Fruit fly (Drosophila melanogaster) whole organism, embryonic: Measurements from ENCODE around the gene Gnpat.

Source experiments
- Abd-B ChIP-seq: fragments of 200-800 bp; sonication (Bioruptor generic); optimal IDR thresholded peaks from 2 replicates; lab custom pipeline; 2018; ENCODE audit warnings: missing biosample characterization, mild to moderate bottlenecking, missing genetic modification characterization, moderate library complexity
- Atf3 ChIP-seq: fragments of 200-800 bp; sonication (Bioruptor generic); optimal IDR thresholded peaks from 3 replicates; lab custom pipeline; 2016; ENCODE audit warnings: missing biosample characterization, missing genetic modification characterization
- C15 ChIP-seq: fragments of 200-800 bp; sonication (Bioruptor generic); IDR thresholded peaks from 3 replicates; pipeline ENCODE4 v1.3.6; 2022; ENCODE audit warnings: missing biosample characterization, missing genetic modification characterization
- CG11093 ChIP-seq: fragments of 200-800 bp; sonication (Bioruptor generic); IDR thresholded peaks from 3 replicates; pipeline ENCODE4 v1.3.6; 2022; ENCODE audit warnings: missing biosample characterization, missing genetic modification characterization
- CG12219 ChIP-seq: fragments of 200-800 bp; sonication (Bioruptor generic); optimal IDR thresholded peaks from 3 replicates; lab custom pipeline; 2018; ENCODE audit warnings: missing biosample characterization, mild to moderate bottlenecking, missing genetic modification characterization
- CG1647 ChIP-seq: fragments of 200-800 bp; sonication (Bioruptor generic); optimal IDR thresholded peaks from 3 replicates; lab custom pipeline; 2016; ENCODE audit warnings: missing biosample characterization, missing genetic modification characterization
- CG17359 ChIP-seq: fragments of 200-800 bp; sonication (Bioruptor generic); optimal IDR thresholded peaks from 3 replicates; lab custom pipeline; 2018; ENCODE audit warnings: missing biosample characterization, mild to moderate bottlenecking, missing genetic modification characterization, moderate library complexity
- CG2116 ChIP-seq: fragments of 200-800 bp; sonication (Bioruptor generic); optimal IDR thresholded peaks from 3 replicates; lab custom pipeline; 2018; ENCODE audit warnings: missing biosample characterization, mild to moderate bottlenecking, missing genetic modification characterization
- CG32532 ChIP-seq: fragments of 200-800 bp; sonication (Bioruptor generic); IDR thresholded peaks from 2 replicates; pipeline ENCODE4 v1.3.6; 2022; ENCODE audit warnings: missing biosample characterization, missing genetic modification characterization
- CG3838 ChIP-seq: fragments of 200-800 bp; sonication (Bioruptor generic); optimal IDR thresholded peaks from 3 replicates; lab custom pipeline; 2016; ENCODE audit warnings: missing biosample characterization, missing genetic modification characterization
- CG5953 ChIP-seq: fragments of 200-800 bp; sonication (Bioruptor generic); IDR thresholded peaks from 2 replicates; pipeline ENCODE4 v1.3.6; 2022; ENCODE audit warnings: missing biosample characterization, missing genetic modification characterization
- CG6654 ChIP-seq: fragments of 200-800 bp; sonication (Bioruptor generic); optimal IDR thresholded peaks from 2 replicates; lab custom pipeline; 2017; ENCODE audit warnings: missing biosample characterization, mild to moderate bottlenecking, missing genetic modification characterization
- CG7357 ChIP-seq: fragments of 200-800 bp; sonication (Bioruptor generic); IDR thresholded peaks from 3 replicates; pipeline ENCODE4 v1.3.6; 2022; ENCODE audit warnings: missing biosample characterization, missing genetic modification characterization
- CG7556 ChIP-seq: fragments of 200-800 bp; sonication (Bioruptor generic); optimal IDR thresholded peaks from 2 replicates; lab custom pipeline; 2017; ENCODE audit warnings: missing biosample characterization, mild to moderate bottlenecking, missing genetic modification characterization
- CG8359 ChIP-seq: fragments of 200-800 bp; sonication (Bioruptor generic); optimal IDR thresholded peaks from 2 replicates; lab custom pipeline; 2017; ENCODE audit warnings: missing biosample characterization, mild to moderate bottlenecking, missing genetic modification characterization, borderline replicate concordance
- CG8478 ChIP-seq: fragments of >200 bp; optimal IDR thresholded peaks from 2 replicates; lab custom pipeline; 2018
- CG9609 ChIP-seq: fragments of 200-800 bp; sonication (Bioruptor generic); optimal IDR thresholded peaks from 3 replicates; lab custom pipeline; 2016; ENCODE audit warnings: missing biosample characterization, missing genetic modification characterization
- CG9797 ChIP-seq: fragments of 200-800 bp; sonication (Bioruptor generic); optimal IDR thresholded peaks from 3 replicates; lab custom pipeline; 2018; ENCODE audit warnings: missing biosample characterization, mild to moderate bottlenecking, missing genetic modification characterization
- D ChIP-seq, 2 experiments: fragments of 200-800 bp in 1 of 2; fragments of >200 bp in 1 of 2; sonication (Bioruptor generic) in 1 of 2; optimal IDR thresholded peaks; 2 replicates in 1 of 2; 3 replicates in 1 of 2; lab custom pipeline; 2017; ENCODE audit warnings: mild to moderate bottlenecking in 1 of 2, missing biosample characterization in 1 of 2, missing genetic modification characterization in 1 of 2, missing genetic modification reagents in 1 of 2
- Dref ChIP-seq: fragments of 200-800 bp; sonication (Bioruptor generic); IDR thresholded peaks from 2 replicates; pipeline ENCODE4 v1.3.6; 2022; ENCODE audit warnings: missing biosample characterization, missing genetic modification characterization
- Gug ChIP-seq: fragments of 200-800 bp; sonication (Bioruptor generic); IDR thresholded peaks from 4 replicates; pipeline ENCODE4 v1.3.6; 2022; ENCODE audit warnings: missing biosample characterization, missing genetic modification characterization
- HLH3B ChIP-seq: fragments of 200-800 bp; sonication (Bioruptor generic); IDR thresholded peaks from 2 replicates; pipeline ENCODE4 v1.3.6; 2022; ENCODE audit warnings: missing biosample characterization, missing genetic modification characterization
- HLHmδ ChIP-seq: fragments of 200-800 bp; sonication (Bioruptor generic); optimal IDR thresholded peaks from 2 replicates; lab custom pipeline; 2018; ENCODE audit warnings: missing biosample characterization, mild to moderate bottlenecking, missing genetic modification characterization, moderate library complexity
- Hr39 ChIP-seq: fragments of >200 bp; optimal IDR thresholded peaks from 2 replicates; lab custom pipeline; 2017
- Hr78 ChIP-seq, 2 experiments: fragments of 200-800 bp in 1 of 2; fragments of >200 bp in 1 of 2; sonication (Bioruptor generic) in 1 of 2; optimal IDR thresholded peaks; 2 replicates each; lab custom pipeline; 2017 to 2019; ENCODE audit warnings: missing biosample characterization in 2 of 2, missing genetic modification characterization in 2 of 2, mild to moderate bottlenecking in 1 of 2, moderate library complexity in 1 of 2
- MBD-R2 ChIP-seq: fragments of 200-800 bp; sonication (Bioruptor generic); IDR thresholded peaks from 2 replicates; pipeline ENCODE4 v1.3.6; 2022; ENCODE audit warnings: missing biosample characterization, missing genetic modification characterization
- MTF-1 ChIP-seq: fragments of 200-800 bp; sonication (Bioruptor generic); optimal IDR thresholded peaks from 2 replicates; lab custom pipeline; 2018; ENCODE audit warnings: missing biosample characterization, mild to moderate bottlenecking, missing genetic modification characterization, borderline replicate concordance
- Myb ChIP-seq: fragments of 200-800 bp; sonication (Bioruptor generic); optimal IDR thresholded peaks from 2 replicates; lab custom pipeline; 2016; ENCODE audit warnings: missing biosample characterization, missing genetic modification characterization
- Scr ChIP-seq: fragments of 200-800 bp; sonication (Bioruptor generic); IDR thresholded peaks from 2 replicates; pipeline ENCODE4 v1.3.6; 2022; ENCODE audit warnings: missing biosample characterization, missing genetic modification characterization; ENCODE audit not compliant: partially characterized antibody
- Side ChIP-seq: fragments of 200-800 bp; sonication (Bioruptor generic); optimal IDR thresholded peaks from 2 replicates; lab custom pipeline; 2016; ENCODE audit warnings: missing biosample characterization, missing genetic modification characterization
- Sox102F ChIP-seq: fragments of 200-800 bp; sonication (Bioruptor generic); optimal IDR thresholded peaks from 2 replicates; lab custom pipeline; 2018; ENCODE audit warnings: missing biosample characterization, mild to moderate bottlenecking, missing genetic modification characterization, moderate library complexity
- ab ChIP-seq: fragments of 200-800 bp; sonication (Bioruptor generic); optimal IDR thresholded peaks from 2 replicates; lab custom pipeline; 2016; ENCODE audit warnings: missing biosample characterization, missing genetic modification characterization
- ap ChIP-seq: fragments of 200-800 bp; sonication (Bioruptor generic); IDR thresholded peaks from 2 replicates; pipeline ENCODE4 v1.3.6; 2022; ENCODE audit warnings: missing biosample characterization, missing genetic modification characterization
- chn ChIP-seq: fragments of 200-800 bp; sonication (Bioruptor generic); optimal IDR thresholded peaks from 2 replicates; lab custom pipeline; 2016; ENCODE audit warnings: missing biosample characterization, missing genetic modification characterization
- da ChIP-seq: fragments of 200-800 bp; sonication (Bioruptor generic); optimal IDR thresholded peaks from 2 replicates; lab custom pipeline; 2016; ENCODE audit warnings: missing biosample characterization, missing genetic modification characterization
- disco-r ChIP-seq: fragments of 200-800 bp; sonication (Bioruptor generic); optimal IDR thresholded peaks from 2 replicates; lab custom pipeline; 2016; ENCODE audit warnings: missing biosample characterization, missing genetic modification characterization
- eve ChIP-seq, 2 experiments: fragments of >200 bp; optimal IDR thresholded peaks; 2 replicates each; lab custom pipeline; 2017; ENCODE audit warnings: missing biosample characterization in 2 of 2, missing genetic modification characterization in 2 of 2
- exex ChIP-seq: fragments of 200-800 bp; sonication (Bioruptor generic); optimal IDR thresholded peaks from 4 replicates; lab custom pipeline; 2018; ENCODE audit warnings: missing biosample characterization, mild to moderate bottlenecking, missing genetic modification characterization, moderate library complexity
- hbn ChIP-seq: fragments of 200-800 bp; sonication (Bioruptor generic); IDR thresholded peaks from 2 replicates; pipeline ENCODE4 v1.3.6; 2022; ENCODE audit warnings: missing biosample characterization, missing genetic modification characterization; ENCODE audit not compliant: partially characterized antibody
- jing ChIP-seq: fragments of 200-800 bp; sonication (Bioruptor generic); optimal IDR thresholded peaks from 2 replicates; lab custom pipeline; 2018; ENCODE audit warnings: missing biosample characterization, mild to moderate bottlenecking, missing genetic modification characterization
- jumu ChIP-seq: fragments of 200-800 bp; sonication (Bioruptor generic); optimal IDR thresholded peaks from 3 replicates; lab custom pipeline; 2016; ENCODE audit warnings: missing biosample characterization, missing genetic modification characterization
- knrl ChIP-seq: fragments of 200-800 bp; sonication (Bioruptor generic); IDR thresholded peaks from 3 replicates; pipeline ENCODE4 v1.3.6; 2022; ENCODE audit warnings: missing biosample characterization, missing genetic modification characterization; ENCODE audit not compliant: partially characterized antibody
- row ChIP-seq: fragments of 200-800 bp; sonication (Bioruptor generic); IDR thresholded peaks from 3 replicates; pipeline ENCODE4 v1.3.6; 2022; ENCODE audit warnings: missing biosample characterization, missing genetic modification characterization
- tgo ChIP-seq: fragments of 200-800 bp; sonication (Bioruptor generic); IDR thresholded peaks from 3 replicates; pipeline ENCODE4 v1.3.6; 2022; ENCODE audit warnings: missing biosample characterization, missing genetic modification characterization
- unc-4 ChIP-seq: fragments of 200-800 bp; sonication (Bioruptor generic); IDR thresholded peaks from 2 replicates; pipeline ENCODE4 v1.3.6; 2022; ENCODE audit warnings: missing biosample characterization, missing genetic modification characterization; ENCODE audit not compliant: partially characterized antibody
- zen ChIP-seq: fragments of 200-800 bp; sonication (Bioruptor generic); optimal IDR thresholded peaks from 3 replicates; lab custom pipeline; 2018; ENCODE audit warnings: missing biosample characterization, mild to moderate bottlenecking, missing genetic modification characterization, moderate library complexity

Gnpat gene

DNA sequence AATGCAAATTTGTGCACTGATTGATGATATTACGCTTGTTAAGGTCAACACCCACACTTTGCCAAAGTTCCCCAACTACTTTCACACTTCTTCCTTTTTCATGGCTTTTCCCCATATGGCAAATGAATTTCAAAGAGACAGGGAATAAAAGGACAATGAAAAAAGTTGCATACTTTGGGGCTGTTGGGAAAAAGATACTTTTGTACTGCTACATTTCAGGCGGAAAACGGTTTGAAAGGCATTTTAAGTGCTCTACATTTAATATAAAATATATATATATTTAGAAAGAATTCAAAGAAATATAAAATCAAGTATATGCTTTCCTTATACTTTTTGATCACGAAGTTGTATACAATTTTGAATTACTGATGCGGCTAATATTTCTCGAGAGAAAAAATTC is 22.0 kb upstream of the Gnpat start:
- peak; percentile 93 for TF ChIP-seq CG6654 (GFP tag; lab: Kevin White, UChicago)
- TF ChIP-seq C15 (GFP tag; lab: Robert Waterston, UW): no peak

DNA sequence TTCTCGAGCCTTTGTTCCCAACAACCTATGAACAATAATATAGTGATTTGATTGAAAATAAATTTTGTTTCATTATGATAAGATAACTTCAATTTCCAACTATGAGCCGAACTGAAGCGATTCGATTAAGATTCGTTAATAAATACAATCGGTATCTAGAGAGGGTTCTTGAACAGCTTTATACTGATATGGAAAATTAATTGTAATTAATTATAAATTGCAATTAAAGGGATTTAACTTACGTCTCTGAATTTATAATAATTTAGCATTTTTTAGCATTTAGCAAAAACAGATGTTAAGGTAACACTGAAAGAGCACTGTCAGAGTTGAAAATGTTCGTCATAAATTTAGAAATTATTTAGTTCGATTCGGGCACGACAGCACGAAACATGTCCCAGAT is 15.2 kb upstream of the Gnpat start, which contains the start of gene CG5111:
TSS of gene CG5111 (plus strand) at position 301 of the 400 bp plus-strand sequence.
- TF ChIP-seq CG2116 (no peak), CG9609 (GFP tag; lab: Kevin White, UChicago) (no peak), da (no peak), exex (peak; percentile 57), CG17359 (no peak), CG3838 (GFP tag; lab: Kevin White, UChicago) (no peak), CG8359 (GFP tag; lab: Kevin White, UChicago) (no peak)
- TF ChIP-seq, all 482 proteins: peak for 1

dm6 chr3R:25504891-25505290 is 14.2 kb upstream of the Gnpat start, which contains the start of gene CG5107:
Gene CG5107, plus strand, starts transcription at chr3R:25505191.
- no peak for TF ChIP-seq CG12219 (GFP tag; lab: Kevin White, UChicago)
- TF ChIP-seq exex: peak; percentile 41

dm6 chr3R:25495753-25496152 is 5.0 kb upstream of the Gnpat start:
- TF ChIP-seq tgo (GFP tag; lab: Robert Waterston, UW) (no peak), Myb (GFP tag; lab: Kevin White, UChicago) (no peak), knrl (GFP tag; lab: Robert Waterston, UW) (peak; percentile 61; the same call in 2 of the 3 replicates), CG11093 (GFP tag; lab: Robert Waterston, UW) (no peak), CG32532 (GFP tag; lab: Robert Waterston, UW) (no peak), Hr78 (GFP tag; optimal IDR thresholded peaks at IDR 0.05; lab: Kevin White, UChicago) (no peak), CG7556 (GFP tag; lab: Kevin White, UChicago) (no peak), D (optimal IDR thresholded peaks at IDR 0.05; lab: Kevin White, UChicago) (no peak), D (GFP tag; optimal IDR thresholded peaks at IDR 0.05; lab: Kevin White, UChicago) (no peak), zen (tag; lab: Kevin White, UChicago) (no peak), ab (GFP tag; lab: Kevin White, UChicago) (no peak), CG5953 (GFP tag; lab: Robert Waterston, UW) (no peak), unc-4 (GFP tag; lab: Robert Waterston, UW) (peak; percentile 63), CG7357 (GFP tag; lab: Robert Waterston, UW) (no peak), CG8478 (no peak), Side (GFP tag; lab: Kevin White, UChicago) (no peak), HLH3B (GFP tag; lab: Robert Waterston, UW) (no peak), Dref (GFP tag; lab: Robert Waterston, UW) (peak; percentile 47), HLHmδ (GFP tag; lab: Kevin White, UChicago) (no peak), disco-r (no peak), Scr (peak; percentile 70), MBD-R2 (GFP tag; lab: Robert Waterston, UW) (no peak), Atf3 (GFP tag; lab: Kevin White, UChicago) (no peak), ap (no peak), jumu (GFP tag; lab: Kevin White, UChicago) (no peak), jing (GFP tag; lab: Kevin White, UChicago) (no peak), hbn (GFP tag; lab: Robert Waterston, UW) (0 out of 2 replicates have a peak, but pooled peaks have one; percentile 40), Sox102F (GFP tag; lab: Kevin White, UChicago) (no peak), row (GFP tag; lab: Robert Waterston, UW) (no peak), MTF-1 (no peak), CG1647 (GFP tag; lab: Kevin White, UChicago) (no peak), CG9797 (GFP tag; lab: Kevin White, UChicago) (no peak), chn (GFP tag; lab: Kevin White, UChicago) (no peak), Gug (GFP tag; lab: Robert Waterston, UW) (no peak), Abd-B (GFP tag; lab: Kevin White, UChicago) (no peak), Hr39 (lab: Kevin White, UChicago) (no peak), eve (GFP tag; optimal IDR thresholded peaks at IDR 0.05; lab: Kevin White, UChicago) (no peak)
